Fruit fly (Drosophila melanogaster) whole organism, pupa: ENCODE data around the gene beag.

Experiments
- CG10348 ChIP-seq: fragments of 200-800 bp; sonication (Bioruptor generic); IDR thresholded peaks from 2 replicates; pipeline ENCODE4 v1.3.6; 2022; ENCODE audit warnings: missing biosample characterization, missing genetic modification characterization
- CG12605 ChIP-seq: fragments of 200-800 bp; sonication (Bioruptor generic); IDR thresholded peaks from 2 replicates; pipeline ENCODE4 v1.3.6; 2022; ENCODE audit warnings: missing biosample characterization, missing genetic modification characterization
- CG13204 ChIP-seq: fragments of 200-800 bp; sonication (Bioruptor generic); optimal IDR thresholded peaks from 2 replicates; lab custom pipeline; 2018; ENCODE audit warnings: missing biosample characterization, mild to moderate bottlenecking, missing genetic modification characterization, moderate library complexity
- CG14655 ChIP-seq: fragments of 200-800 bp; sonication (Bioruptor generic); optimal IDR thresholded peaks from 3 replicates; lab custom pipeline; 2017; ENCODE audit warnings: mild to moderate bottlenecking, missing biosample characterization, missing genetic modification reagents, missing genetic modification characterization
- CG15710 ChIP-seq: fragments of 200-800 bp; sonication (Bioruptor generic); optimal IDR thresholded peaks from 2 replicates; lab custom pipeline; 2018; ENCODE audit warnings: missing biosample characterization, mild to moderate bottlenecking, missing genetic modification characterization, moderate library complexity
- CG17806 ChIP-seq: fragments of 200-800 bp; sonication (Bioruptor generic); optimal IDR thresholded peaks from 2 replicates; lab custom pipeline; 2018; ENCODE audit warnings: missing biosample characterization, mild to moderate bottlenecking, missing genetic modification characterization, moderate library complexity
- CG32121 ChIP-seq: fragments of 200-800 bp; sonication (Bioruptor generic); IDR thresholded peaks from 2 replicates; pipeline ENCODE4 v1.3.6; 2022; ENCODE audit warnings: missing biosample characterization, missing genetic modification characterization
- CG34367 ChIP-seq: fragments of 200-800 bp; sonication (Bioruptor generic); optimal IDR thresholded peaks from 2 replicates; lab custom pipeline; 2018; ENCODE audit warnings: missing biosample characterization, mild to moderate bottlenecking, missing genetic modification characterization
- CG4496 ChIP-seq: fragments of 200-800 bp; sonication (Bioruptor generic); IDR thresholded peaks from 3 replicates; pipeline ENCODE4 v1.3.6; 2022; ENCODE audit warnings: missing biosample characterization, missing genetic modification characterization
- CG8159 ChIP-seq: fragments of 200-800 bp; sonication (Bioruptor generic); optimal IDR thresholded peaks from 3 replicates; lab custom pipeline; 2018; ENCODE audit warnings: missing biosample characterization, mild to moderate bottlenecking, missing genetic modification characterization, moderate library complexity
- CG8301 ChIP-seq: fragments of 200-800 bp; sonication (Bioruptor generic); optimal IDR thresholded peaks from 2 replicates; lab custom pipeline; 2018; ENCODE audit warnings: missing biosample characterization, mild to moderate bottlenecking, missing genetic modification characterization
- CG9948 ChIP-seq: fragments of 200-800 bp; sonication (Bioruptor generic); optimal IDR thresholded peaks from 2 replicates; lab custom pipeline; 2018; ENCODE audit warnings: missing biosample characterization, mild to moderate bottlenecking, missing genetic modification characterization, moderate library complexity
- D1 ChIP-seq: fragments of 200-800 bp; sonication (Bioruptor generic); optimal IDR thresholded peaks from 2 replicates; lab custom pipeline; 2018; ENCODE audit warnings: missing biosample characterization, mild to moderate bottlenecking, missing genetic modification characterization, moderate library complexity
- EcR ChIP-seq: fragments of 200-800 bp; sonication (Bioruptor generic); optimal IDR thresholded peaks from 3 replicates; lab custom pipeline; 2019; ENCODE audit warnings: missing biosample characterization, missing genetic modification characterization, mild to moderate bottlenecking, moderate library complexity, missing genetic modification reagents
- Ets98B ChIP-seq: fragments of 200-800 bp; sonication (Bioruptor generic); IDR thresholded peaks from 2 replicates; pipeline ENCODE4 v1.3.6; 2022; ENCODE audit warnings: missing biosample characterization, missing genetic modification characterization
- Pif1A ChIP-seq: fragments of 200-800 bp; sonication (Bioruptor generic); optimal IDR thresholded peaks from 3 replicates; lab custom pipeline; 2016; ENCODE audit warnings: missing biosample characterization, missing genetic modification characterization
- Pif1B ChIP-seq: fragments of 200-800 bp; sonication (Bioruptor generic); optimal IDR thresholded peaks from 3 replicates; lab custom pipeline; 2016; ENCODE audit warnings: missing biosample characterization, missing genetic modification characterization
- Snoo ChIP-seq: fragments of 200-800 bp; sonication (Bioruptor generic); optimal IDR thresholded peaks from 3 replicates; lab custom pipeline; 2017; ENCODE audit warnings: missing biosample characterization, mild to moderate bottlenecking, missing genetic modification characterization, inconsistent platforms
- fd96Ca ChIP-seq: fragments of 200-800 bp; sonication (Bioruptor generic); IDR thresholded peaks from 3 replicates; pipeline ENCODE4 v1.3.6; 2022; ENCODE audit warnings: missing biosample characterization, missing genetic modification characterization
- gl ChIP-seq: fragments of 200-800 bp; sonication (Bioruptor generic); optimal IDR thresholded peaks from 2 replicates; lab custom pipeline; 2018; ENCODE audit warnings: missing biosample characterization, mild to moderate bottlenecking, missing genetic modification characterization
- rn ChIP-seq: fragments of 200-800 bp; sonication (Bioruptor generic); IDR thresholded peaks from 2 replicates; pipeline ENCODE4 v1.3.6; 2022; ENCODE audit warnings: missing biosample characterization, missing genetic modification characterization

Gene beag

dm6 chr3R:9047561-9048465 is 17.1 kb downstream of the beag start, which contains the start of gene Rel:
Gene Rel, minus strand, starts transcription at chr3R:9047977.
- TF ChIP-seq CG34367 (tag; lab: Kevin White, UChicago) (peak; percentile 41), Ets98B (GFP tag; lab: Robert Waterston, UW) (no peak), Pif1B (GFP tag; lab: Kevin White, UChicago) (no peak), Snoo (tag; lab: Kevin White, UChicago) (peak; percentile 47), CG8159 (tag; lab: Kevin White, UChicago) (peak; percentile 80), EcR (peak; percentile 4), CG15710 (peak; percentile 74), CG9948 (tag; lab: Kevin White, UChicago) (peak; percentile 59), D1 (tag; lab: Kevin White, UChicago) (no peak), CG17806 (tag; lab: Kevin White, UChicago) (peak; percentile 55), CG8301 (tag; lab: Kevin White, UChicago) (no peak)
- TF ChIP-seq, all 21 proteins: peak for 7

dm6 chr3R:9046954-9047353 is 17.9 kb downstream of the beag start:
- TF ChIP-seq CG15710, result no peak
- no peak for TF ChIP-seq CG4496
- no peak for TF ChIP-seq Pif1A (GFP tag; lab: Kevin White, UChicago)
- TF ChIP-seq CG9948 (tag; lab: Kevin White, UChicago), result no peak
- no peak for TF ChIP-seq CG17806 (tag; lab: Kevin White, UChicago)
- no peak for TF ChIP-seq EcR
- no peak for TF ChIP-seq CG10348 (GFP tag; lab: Robert Waterston, UW)
- TF ChIP-seq rn, result no peak
- no peak for TF ChIP-seq CG12605 (GFP tag; lab: Robert Waterston, UW)
- no peak for TF ChIP-seq Pif1B (GFP tag; lab: Kevin White, UChicago)
- no peak for TF ChIP-seq CG14655
- TF ChIP-seq CG34367 (tag; lab: Kevin White, UChicago), result no peak

- no peak for TF ChIP-seq CG12605 (GFP tag; lab: Robert Waterston, UW)
- no peak for TF ChIP-seq CG8301 (tag; lab: Kevin White, UChicago)
- no peak for TF ChIP-seq Ets98B (GFP tag; lab: Robert Waterston, UW)
- no peak for TF ChIP-seq CG32121 (GFP tag; lab: Robert Waterston, UW)
- no peak for TF ChIP-seq fd96Ca (GFP tag; lab: Robert Waterston, UW)
- TF ChIP-seq CG17806 (tag; lab: Kevin White, UChicago), result no peak
- no peak for TF ChIP-seq CG4496
Observed at dm6 chr3R:9045733-9046132, 19.1 kb downstream of the beag start.

- peak; percentile 78 for TF ChIP-seq EcR
- no peak for TF ChIP-seq Pif1A (GFP tag; lab: Kevin White, UChicago)
Observed at dm6 chr3R:9043610-9044009, 21.3 kb downstream of the beag start.

dm6 chr3R:9039448-9039847 is 25.4 kb downstream of the beag start, which contains the start of gene neur:
Gene neur, minus strand, starts transcription at chr3R:9039471.
- TF ChIP-seq gl (tag; lab: Kevin White, UChicago) (no peak), D1 (tag; lab: Kevin White, UChicago) (no peak), CG12605 (GFP tag; lab: Robert Waterston, UW) (no peak), CG34367 (tag; lab: Kevin White, UChicago) (no peak), CG32121 (GFP tag; lab: Robert Waterston, UW) (no peak), Pif1A (GFP tag; lab: Kevin White, UChicago) (no peak), Pif1B (GFP tag; lab: Kevin White, UChicago) (no peak), CG4496 (no peak), CG15710 (no peak), CG10348 (GFP tag; lab: Robert Waterston, UW) (no peak), CG13204 (GFP tag; lab: Kevin White, UChicago) (no peak), CG14655 (no peak), EcR (no peak)

dm6 chr3R:9038652-9039051 is 26.2 kb downstream of the beag start, which contains the start of gene hyx:
Gene hyx, plus strand, starts transcription at chr3R:9038760.
- TF ChIP-seq EcR (peak; percentile 93), CG4496 (0 out of 3 replicates have a peak, but pooled peaks have one; percentile 24), CG15710 (peak; percentile 11), CG32121 (GFP tag; lab: Robert Waterston, UW) (peak; percentile 36; the same call in 1 of the 2 replicates), Pif1B (GFP tag; lab: Kevin White, UChicago) (no peak), CG17806 (tag; lab: Kevin White, UChicago) (peak; percentile 20), CG12605 (GFP tag; lab: Robert Waterston, UW) (no peak), Snoo (tag; lab: Kevin White, UChicago) (peak; percentile 21)

dm6 chr3R:9037946-9038345 is 26.9 kb downstream of the beag start:
- TF ChIP-seq CG10348 (GFP tag; lab: Robert Waterston, UW) (no peak), CG8301 (tag; lab: Kevin White, UChicago) (no peak), CG9948 (tag; lab: Kevin White, UChicago) (no peak), CG15710 (no peak), CG4496 (no peak), CG14655 (no peak), Ets98B (GFP tag; lab: Robert Waterston, UW) (no peak), gl (tag; lab: Kevin White, UChicago) (no peak), CG12605 (GFP tag; lab: Robert Waterston, UW) (no peak), fd96Ca (GFP tag; lab: Robert Waterston, UW) (no peak), CG34367 (tag; lab: Kevin White, UChicago) (no peak), CG13204 (GFP tag; lab: Kevin White, UChicago) (no peak), EcR (no peak), Pif1B (GFP tag; lab: Kevin White, UChicago) (no peak)
